Worm (Caenorhabditis elegans) whole organism, L2 larva: ENCODE results near the gene F13C5.2.

Source experiments
- C34F6.9 ChIP-seq: fragments of 150-350 bp; optimal IDR thresholded peaks from 2 replicates; lab custom pipeline; 2014; ENCODE audit warnings: missing biosample characterization, missing genetic modification characterization
- R02D3.7 ChIP-seq: fragments of 150-350 bp; optimal IDR thresholded peaks from 2 replicates; lab custom pipeline; 2014; ENCODE audit warnings: missing biosample characterization, missing genetic modification characterization
- ama-1 ChIP-seq: fragments of 150-350 bp; optimal IDR thresholded peaks from 2 replicates; lab custom pipeline; 2018; ENCODE audit warnings: inconsistent platforms
- dmd-4 ChIP-seq: sonication (generic microtip); optimal IDR thresholded peaks from 2 replicates; lab custom pipeline; 2017; ENCODE audit warnings: missing biosample characterization, missing genetic modification characterization
- nhr-10 ChIP-seq: sonication (generic microtip); optimal IDR thresholded peaks from 2 replicates; lab custom pipeline; 2017; ENCODE audit warnings: missing biosample characterization, missing genetic modification characterization
- nhr-12 ChIP-seq: fragments of 150-350 bp; optimal IDR thresholded peaks from 2 replicates; lab custom pipeline; 2014; ENCODE audit warnings: missing biosample characterization, missing genetic modification characterization
- nhr-25 ChIP-seq: fragments of 150-350 bp; sonication (generic microtip); optimal IDR thresholded peaks from 3 replicates; lab custom pipeline; 2014; ENCODE audit warnings: missing biosample characterization, missing genetic modification characterization
- unc-62 ChIP-seq: fragments of 150-350 bp; optimal IDR thresholded peaks from 2 replicates; lab custom pipeline; 2014; ENCODE audit warnings: missing biosample characterization, missing genetic modification reagents, missing genetic modification characterization
- ztf-11 ChIP-seq: sonication (generic microtip); optimal IDR thresholded peaks from 2 replicates; lab custom pipeline; 2017; ENCODE audit warnings: missing biosample characterization, missing genetic modification characterization

DNA sequence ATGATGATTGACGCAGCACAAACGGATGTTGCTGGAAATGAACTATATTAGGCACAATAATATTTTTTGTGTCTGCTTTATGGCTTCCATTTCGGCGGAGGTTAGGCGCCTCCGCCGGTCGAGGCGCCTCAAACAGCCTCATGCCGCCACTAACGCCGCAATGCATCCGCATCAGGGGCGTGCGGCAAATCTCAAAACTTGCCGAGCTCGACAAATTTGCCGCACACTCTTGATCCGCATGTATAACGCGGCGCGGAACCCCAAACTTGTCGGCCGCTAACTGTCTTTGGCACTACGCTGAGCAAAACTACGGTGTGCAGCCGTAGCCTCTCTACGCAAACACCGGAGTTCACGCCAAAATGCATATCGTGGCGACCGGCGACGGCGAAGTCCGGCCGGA lies 12.0 kb upstream of the F13C5.2 start:
- TF ChIP-seq nhr-10 (tag; lab: Kevin White, UChicago), result no peak
- no peak for TF ChIP-seq R02D3.7 (tag; lab: Kevin White, UChicago)
- TF ChIP-seq nhr-12 (tag; lab: Kevin White, UChicago), result no peak
- TF ChIP-seq dmd-4 (tag; lab: Kevin White, UChicago), result no peak
- no peak for TF ChIP-seq nhr-25 (tag; lab: Kevin White, UChicago)
- no peak for TF ChIP-seq ztf-11 (tag; lab: Kevin White, UChicago)
- no peak for TF ChIP-seq unc-62
- TF ChIP-seq C34F6.9, result no peak
- no peak for TF ChIP-seq ama-1 (lab: Kevin White, UChicago)
